Fruit fly (Drosophila melanogaster) whole organism, prepupa: ENCODE data around the gene GCC88.

Experiments used
- CG10631 ChIP-seq: fragments of 200-800 bp; sonication (Bioruptor generic); optimal IDR thresholded peaks from 2 replicates; lab custom pipeline; 2016; ENCODE audit warnings: missing biosample characterization, missing genetic modification characterization
- CG10669 ChIP-seq: fragments of 200-800 bp; sonication (Bioruptor generic); optimal IDR thresholded peaks from 3 replicates; lab custom pipeline; 2018; ENCODE audit warnings: missing biosample characterization, mild to moderate bottlenecking, missing genetic modification characterization, moderate library complexity
- CG1621 ChIP-seq: fragments of 200-800 bp; sonication (Bioruptor generic); optimal IDR thresholded peaks from 3 replicates; lab custom pipeline; 2018; ENCODE audit warnings: missing biosample characterization, mild to moderate bottlenecking, missing genetic modification characterization
- CG31627 ChIP-seq: fragments of 200-800 bp; sonication (Bioruptor generic); optimal IDR thresholded peaks from 3 replicates; lab custom pipeline; 2016; ENCODE audit warnings: missing biosample characterization, missing genetic modification characterization
- CG32006 ChIP-seq: fragments of 200-800 bp; sonication (Bioruptor generic); optimal IDR thresholded peaks from 3 replicates; lab custom pipeline; 2017; ENCODE audit warnings: missing biosample characterization, mild to moderate bottlenecking, missing genetic modification characterization
- CG34406 ChIP-seq: fragments of 200-800 bp; sonication (Bioruptor generic); optimal IDR thresholded peaks from 3 replicates; lab custom pipeline; 2016; ENCODE audit warnings: missing biosample characterization, missing genetic modification characterization
- CG6163 ChIP-seq: fragments of 200-800 bp; sonication (Bioruptor generic); IDR thresholded peaks from 3 replicates; pipeline ENCODE4 v1.3.6; 2022; ENCODE audit warnings: missing biosample characterization, missing genetic modification characterization
- CG7368 ChIP-seq: fragments of 200-800 bp; sonication (Bioruptor generic); optimal IDR thresholded peaks from 3 replicates; lab custom pipeline; 2016; ENCODE audit warnings: missing biosample characterization, missing genetic modification characterization
- CG8119 ChIP-seq: fragments of 200-800 bp; sonication (Bioruptor generic); IDR thresholded peaks from 3 replicates; pipeline ENCODE4 v1.3.6; 2022; ENCODE audit warnings: missing biosample characterization, missing genetic modification characterization
- OdsH ChIP-seq: fragments of 200-800 bp; sonication (Bioruptor generic); optimal IDR thresholded peaks from 3 replicates; lab custom pipeline; 2016; ENCODE audit warnings: missing biosample characterization, missing genetic modification characterization
- cyc ChIP-seq: fragments of 200-800 bp; sonication (Bioruptor generic); optimal IDR thresholded peaks from 3 replicates; lab custom pipeline; 2016; ENCODE audit warnings: missing biosample characterization, missing genetic modification characterization
- fd59A ChIP-seq: fragments of 200-800 bp; sonication (Bioruptor generic); optimal IDR thresholded peaks from 2 replicates; lab custom pipeline; 2017; ENCODE audit warnings: missing biosample characterization, mild to moderate bottlenecking, missing genetic modification characterization, missing genetic modification reagents
- fkh ChIP-seq: fragments of 200-800 bp; sonication (Bioruptor generic); optimal IDR thresholded peaks from 3 replicates; lab custom pipeline; 2017; ENCODE audit warnings: missing biosample characterization, mild to moderate bottlenecking, missing genetic modification characterization, moderate library complexity
- vri ChIP-seq: fragments of 200-800 bp; sonication (Bioruptor generic); optimal IDR thresholded peaks from 3 replicates; lab custom pipeline; 2016; ENCODE audit warnings: missing biosample characterization, mild to moderate bottlenecking, missing genetic modification characterization

- TF ChIP-seq CG6163 (GFP tag; lab: Robert Waterston, UW) (no peak), CG10669 (GFP tag; lab: Kevin White, UChicago) (no peak), cyc (GFP tag; lab: Kevin White, UChicago) (peak; percentile 30), CG10631 (no peak), CG34406 (no peak), fd59A (GFP tag; lab: Kevin White, UChicago) (no peak), vri (GFP tag; lab: Kevin White, UChicago) (peak; percentile 95), CG1621 (tag; lab: Kevin White, UChicago) (no peak), CG31627 (GFP tag; lab: Kevin White, UChicago) (no peak), fkh (GFP tag; lab: Kevin White, UChicago) (no peak), CG32006 (GFP tag; lab: Kevin White, UChicago) (no peak), CG8119 (no peak), OdsH (GFP tag; lab: Kevin White, UChicago) (no peak), CG7368 (no peak)
Measured at dm6 chr3R:11243951-11244660, 13.7 kb upstream of the GCC88 start, which contains the start of the genes CG17734 and CG5214.
